Fruit fly (Drosophila melanogaster) whole organism, embryonic: ENCODE data around the gene MED15.

ENCODE experiments used
- Asciz ChIP-seq: fragments of 200-800 bp; sonication (Bioruptor generic); optimal IDR thresholded peaks from 2 replicates; lab custom pipeline; 2017; ENCODE audit warnings: missing biosample characterization, mild to moderate bottlenecking, missing genetic modification characterization, missing genetic modification reagents
- B-H2 ChIP-seq: fragments of 200-800 bp; sonication (Bioruptor generic); optimal IDR thresholded peaks from 2 replicates; lab custom pipeline; 2018; ENCODE audit warnings: missing biosample characterization, mild to moderate bottlenecking, missing genetic modification characterization
- CG10147 ChIP-seq: fragments of 200-800 bp; sonication (Bioruptor generic); optimal IDR thresholded peaks from 2 replicates; lab custom pipeline; 2019; ENCODE audit warnings: missing biosample characterization, mild to moderate bottlenecking, missing genetic modification characterization, moderate library complexity
- CG10274 ChIP-seq: fragments of 200-800 bp; sonication (Bioruptor generic); optimal IDR thresholded peaks from 3 replicates; lab custom pipeline; 2017; ENCODE audit warnings: missing biosample characterization, mild to moderate bottlenecking, missing genetic modification characterization
- CG10431 ChIP-seq: fragments of 200-800 bp; sonication (Bioruptor generic); optimal IDR thresholded peaks from 3 replicates; lab custom pipeline; 2018; ENCODE audit warnings: missing biosample characterization, mild to moderate bottlenecking, missing genetic modification characterization
- CG10654 ChIP-seq: fragments of 200-800 bp; sonication (Bioruptor generic); optimal IDR thresholded peaks from 2 replicates; lab custom pipeline; 2016; ENCODE audit warnings: missing biosample characterization, missing genetic modification characterization
- CG13624 ChIP-seq: fragments of 200-800 bp; sonication (Bioruptor generic); optimal IDR thresholded peaks from 2 replicates; lab custom pipeline; 2016; ENCODE audit warnings: missing biosample characterization, missing genetic modification characterization
- CG13775 ChIP-seq: fragments of 200-800 bp; sonication (Bioruptor generic); optimal IDR thresholded peaks from 3 replicates; lab custom pipeline; 2017; ENCODE audit warnings: missing biosample characterization, mild to moderate bottlenecking, missing genetic modification characterization
- CG14667 ChIP-seq: fragments of 200-800 bp; sonication (Bioruptor generic); IDR thresholded peaks from 2 replicates; pipeline ENCODE4 v1.3.6; 2022; ENCODE audit warnings: missing biosample characterization, missing genetic modification characterization
- CG1529 ChIP-seq: fragments of 200-800 bp; sonication (Bioruptor generic); optimal IDR thresholded peaks from 3 replicates; lab custom pipeline; 2018; ENCODE audit warnings: missing biosample characterization, missing genetic modification characterization
- CG15514 ChIP-seq: fragments of 200-800 bp; sonication (Bioruptor generic); optimal IDR thresholded peaks from 3 replicates; lab custom pipeline; 2017; ENCODE audit warnings: missing biosample characterization, missing genetic modification characterization, mild to moderate bottlenecking, moderate library complexity, missing genetic modification reagents
- CG16813 ChIP-seq: fragments of 200-800 bp; sonication (Bioruptor generic); IDR thresholded peaks from 3 replicates; pipeline ENCODE4 v1.3.6; 2022; ENCODE audit warnings: missing biosample characterization, missing genetic modification characterization; ENCODE audit not compliant: partially characterized antibody
- CG17359 ChIP-seq: fragments of 200-800 bp; sonication (Bioruptor generic); optimal IDR thresholded peaks from 3 replicates; lab custom pipeline; 2018; ENCODE audit warnings: missing biosample characterization, mild to moderate bottlenecking, missing genetic modification characterization, moderate library complexity
- CG18011 ChIP-seq: fragments of 200-800 bp; sonication (Bioruptor generic); optimal IDR thresholded peaks from 2 replicates; lab custom pipeline; 2017; ENCODE audit warnings: missing biosample characterization, missing genetic modification characterization, mild to moderate bottlenecking, moderate library complexity, missing genotype
- CG2116 ChIP-seq: fragments of 200-800 bp; sonication (Bioruptor generic); optimal IDR thresholded peaks from 3 replicates; lab custom pipeline; 2018; ENCODE audit warnings: missing biosample characterization, mild to moderate bottlenecking, missing genetic modification characterization
- CG2129 ChIP-seq: fragments of 200-800 bp; sonication (Bioruptor generic); IDR thresholded peaks from 2 replicates; pipeline ENCODE4 v1.3.6; 2022; ENCODE audit warnings: missing biosample characterization, missing genetic modification characterization; ENCODE audit not compliant: partially characterized antibody
- CG30403 ChIP-seq: fragments of 200-800 bp; sonication (Bioruptor generic); optimal IDR thresholded peaks from 3 replicates; lab custom pipeline; 2016; ENCODE audit warnings: missing biosample characterization, missing genetic modification characterization
- CG32532 ChIP-seq: fragments of 200-800 bp; sonication (Bioruptor generic); IDR thresholded peaks from 2 replicates; pipeline ENCODE4 v1.3.6; 2022; ENCODE audit warnings: missing biosample characterization, missing genetic modification characterization
- CG3995 ChIP-seq: fragments of 200-800 bp; sonication (Bioruptor generic); optimal IDR thresholded peaks from 3 replicates; lab custom pipeline; 2016; ENCODE audit warnings: missing biosample characterization, missing genetic modification characterization
- CG6254 ChIP-seq: fragments of 200-800 bp; sonication (Bioruptor generic); optimal IDR thresholded peaks from 3 replicates; lab custom pipeline; 2017; ENCODE audit warnings: mild to moderate bottlenecking, missing biosample characterization, missing genetic modification reagents, missing genetic modification characterization
- CG6791 ChIP-seq: fragments of 200-800 bp; sonication (Bioruptor generic); IDR thresholded peaks from 3 replicates; pipeline ENCODE4 v1.3.6; 2022; ENCODE audit warnings: missing biosample characterization, missing genetic modification characterization; ENCODE audit not compliant: partially characterized antibody
- CG7839 ChIP-seq: fragments of 200-800 bp; sonication (Bioruptor generic); optimal IDR thresholded peaks from 3 replicates; lab custom pipeline; 2018; ENCODE audit warnings: missing biosample characterization, mild to moderate bottlenecking, missing genetic modification characterization, moderate library complexity
- CG8478 ChIP-seq: fragments of >200 bp; optimal IDR thresholded peaks from 2 replicates; lab custom pipeline; 2018
- CG9797 ChIP-seq: fragments of 200-800 bp; sonication (Bioruptor generic); optimal IDR thresholded peaks from 3 replicates; lab custom pipeline; 2018; ENCODE audit warnings: missing biosample characterization, mild to moderate bottlenecking, missing genetic modification characterization
- CG9932 ChIP-seq: fragments of 200-800 bp; sonication (Bioruptor generic); IDR thresholded peaks from 2 replicates; pipeline ENCODE4 v1.3.6; 2022; ENCODE audit warnings: missing biosample characterization, missing genetic modification characterization
- D19B ChIP-seq: fragments of 200-800 bp; sonication (Bioruptor generic); optimal IDR thresholded peaks from 2 replicates; lab custom pipeline; 2017; ENCODE audit warnings: missing biosample characterization, mild to moderate bottlenecking, missing genetic modification characterization
- Dip3 ChIP-seq: fragments of 200-800 bp; sonication (Bioruptor generic); optimal IDR thresholded peaks from 3 replicates; lab custom pipeline; 2016; ENCODE audit warnings: missing biosample characterization, missing genetic modification characterization
- Fer1 ChIP-seq: fragments of 200-800 bp; sonication (Bioruptor generic); optimal IDR thresholded peaks from 2 replicates; lab custom pipeline; 2017; ENCODE audit warnings: missing biosample characterization, mild to moderate bottlenecking, missing genetic modification characterization
- Hey ChIP-seq: fragments of 200-800 bp; sonication (Bioruptor generic); optimal IDR thresholded peaks from 3 replicates; lab custom pipeline; 2018; ENCODE audit warnings: missing biosample characterization, mild to moderate bottlenecking, missing genetic modification characterization
- Hr78 ChIP-seq, 2 experiments: fragments of 200-800 bp in 1 of 2; fragments of >200 bp in 1 of 2; sonication (Bioruptor generic) in 1 of 2; optimal IDR thresholded peaks; 2 replicates each; lab custom pipeline; 2017 to 2019; ENCODE audit warnings: missing biosample characterization in 2 of 2, missing genetic modification characterization in 2 of 2, mild to moderate bottlenecking in 1 of 2, moderate library complexity in 1 of 2
- MBD-R2 ChIP-seq: fragments of 200-800 bp; sonication (Bioruptor generic); IDR thresholded peaks from 2 replicates; pipeline ENCODE4 v1.3.6; 2022; ENCODE audit warnings: missing biosample characterization, missing genetic modification characterization
- Med ChIP-seq: fragments of 200-800 bp; sonication (Bioruptor generic); peaks from one replicate; lab custom pipeline; 2016; ENCODE audit warnings: missing biosample characterization, missing genetic modification characterization, mild to moderate bottlenecking, inconsistent platforms, moderate library complexity
- Pdp1 ChIP-seq, 2 experiments: fragments of 200-800 bp; sonication (Bioruptor generic); optimal IDR thresholded peaks; 3 replicates each; lab custom pipeline; 2016; ENCODE audit warnings: missing biosample characterization in 2 of 2, missing genetic modification characterization in 2 of 2, mild to moderate bottlenecking in 1 of 2, moderate library complexity in 1 of 2
- Sry-δ ChIP-seq: fragments of 200-800 bp; sonication (Bioruptor generic); optimal IDR thresholded peaks from 2 replicates; lab custom pipeline; 2016; ENCODE audit warnings: missing biosample characterization, missing genetic modification characterization
- Usf ChIP-seq: fragments of 200-800 bp; sonication (Bioruptor generic); optimal IDR thresholded peaks from 2 replicates; lab custom pipeline; 2017; ENCODE audit warnings: missing genotype, missing biosample characterization, missing genetic modification characterization
- Xrp1 ChIP-seq: fragments of 200-800 bp; sonication (Bioruptor generic); IDR thresholded peaks from 2 replicates; pipeline ENCODE4 v1.3.6; 2022; ENCODE audit warnings: missing biosample characterization, missing genetic modification characterization
- bsh ChIP-seq, 2 experiments: fragments of 200-800 bp; sonication (Bioruptor generic); optimal IDR thresholded peaks; 2 replicates each; lab custom pipeline; 2017 to 2018; ENCODE audit warnings: mild to moderate bottlenecking in 2 of 2, missing biosample characterization in 2 of 2, missing genetic modification characterization in 2 of 2, moderate library complexity in 1 of 2
- cad ChIP-seq: fragments of >200 bp; optimal IDR thresholded peaks from 2 replicates; lab custom pipeline; 2017; ENCODE audit warnings: missing biosample characterization, missing genetic modification characterization
- ci ChIP-seq: fragments of 200-800 bp; sonication (Bioruptor generic); IDR thresholded peaks from 3 replicates; pipeline ENCODE4 v1.3.6; 2022; ENCODE audit warnings: missing biosample characterization, missing genetic modification characterization
- dm ChIP-seq: fragments of 200-800 bp; sonication (Bioruptor generic); optimal IDR thresholded peaks from 3 replicates; lab custom pipeline; 2016; ENCODE audit warnings: missing biosample characterization, missing genetic modification characterization
- ftz-f1 ChIP-seq: fragments of 200-800 bp; sonication (Bioruptor generic); optimal IDR thresholded peaks from 2 replicates; lab custom pipeline; 2016; ENCODE audit warnings: missing biosample characterization, missing genetic modification characterization
- gcm ChIP-seq: fragments of 200-800 bp; sonication (Bioruptor generic); optimal IDR thresholded peaks from 2 replicates; lab custom pipeline; 2019; ENCODE audit warnings: missing biosample characterization, mild to moderate bottlenecking, missing genetic modification characterization, moderate library complexity
- hth ChIP-seq: fragments of >200 bp; optimal IDR thresholded peaks from 2 replicates; lab custom pipeline; 2017; ENCODE audit warnings: inconsistent platforms
- ken ChIP-seq: fragments of 200-800 bp; sonication (Bioruptor generic); IDR thresholded peaks from 3 replicates; pipeline ENCODE4 v1.3.6; 2022; ENCODE audit warnings: missing biosample characterization, missing genetic modification characterization
- luna ChIP-seq: fragments of 200-800 bp; sonication (Bioruptor generic); optimal IDR thresholded peaks from 2 replicates; lab custom pipeline; 2016; ENCODE audit warnings: missing biosample characterization, missing genetic modification characterization
- pnt ChIP-seq: fragments of 200-800 bp; sonication (Bioruptor generic); optimal IDR thresholded peaks from 3 replicates; lab custom pipeline; 2016; ENCODE audit warnings: missing biosample characterization, missing genetic modification characterization
- psq ChIP-seq: fragments of 200-800 bp; sonication (Bioruptor generic); optimal IDR thresholded peaks from 2 replicates; lab custom pipeline; 2017; ENCODE audit warnings: missing biosample characterization, missing genetic modification characterization
- salm ChIP-seq: fragments of 200-800 bp; sonication (Bioruptor generic); optimal IDR thresholded peaks from 2 replicates; lab custom pipeline; 2018; ENCODE audit warnings: missing biosample characterization, mild to moderate bottlenecking, missing genetic modification characterization
- sens ChIP-seq: fragments of 200-800 bp; sonication (Bioruptor generic); peaks from one replicate; lab custom pipeline; 2016; ENCODE audit warnings: missing biosample characterization, missing genetic modification characterization
- shn ChIP-seq: fragments of 200-800 bp; sonication (Bioruptor generic); optimal IDR thresholded peaks from 3 replicates; lab custom pipeline; 2016; ENCODE audit warnings: missing biosample characterization, missing genetic modification characterization
- sim ChIP-seq: fragments of 200-800 bp; sonication (Bioruptor generic); IDR thresholded peaks from 2 replicates; pipeline ENCODE4 v1.3.6; 2022; ENCODE audit warnings: missing biosample characterization, missing genetic modification characterization
- tx ChIP-seq: fragments of 200-800 bp; sonication (Bioruptor generic); optimal IDR thresholded peaks from 2 replicates; lab custom pipeline; 2016; ENCODE audit warnings: missing biosample characterization, missing genetic modification characterization

MED15 gene

dm6 chr2L:488548-489100, 15.8 kb downstream of the MED15 start (continued):
- TF ChIP-seq CG2129 (GFP tag; lab: Robert Waterston, UW): no peak
- TF ChIP-seq ci (GFP tag; lab: Robert Waterston, UW): no peak
- TF ChIP-seq CG6791: no peak
- TF ChIP-seq luna (GFP tag; lab: Kevin White, UChicago): no peak
- TF ChIP-seq CG30403 (GFP tag; lab: Kevin White, UChicago): no peak
- no peak for TF ChIP-seq ken (GFP tag; lab: Robert Waterston, UW)
- no peak for TF ChIP-seq B-H2 (GFP tag; lab: Kevin White, UChicago)
- no peak for TF ChIP-seq cad (GFP tag; lab: Kevin White, UChicago)
- TF ChIP-seq CG17359 (tag; lab: Kevin White, UChicago): no peak
- TF ChIP-seq Fer1 (GFP tag; lab: Kevin White, UChicago): no peak
- no peak for TF ChIP-seq CG15514 (GFP tag; lab: Kevin White, UChicago)
- no peak for TF ChIP-seq CG9797 (GFP tag; lab: Kevin White, UChicago)
- TF ChIP-seq Med (GFP tag; lab: Kevin White, UChicago): peak; percentile 18
- no peak for TF ChIP-seq Asciz (GFP tag; lab: Kevin White, UChicago)
- no peak for TF ChIP-seq dm (GFP tag; lab: Kevin White, UChicago)
- no peak for TF ChIP-seq CG10274 (GFP tag; lab: Kevin White, UChicago)
- no peak for TF ChIP-seq CG10431 (GFP tag; lab: Kevin White, UChicago)
- no peak for TF ChIP-seq CG9932 (GFP tag; lab: Robert Waterston, UW)
- TF ChIP-seq Pdp1 (GFP tag; optimal IDR thresholded peaks at IDR 0.05; lab: Kevin White, UChicago): no peak
- TF ChIP-seq pnt (GFP tag; lab: Kevin White, UChicago): no peak
- TF ChIP-seq CG3995 (GFP tag; lab: Kevin White, UChicago): no peak
- no peak for TF ChIP-seq CG1529 (GFP tag; lab: Kevin White, UChicago)
- no peak for TF ChIP-seq CG14667 (GFP tag; lab: Robert Waterston, UW)
- TF ChIP-seq CG18011: no peak
- no peak for TF ChIP-seq CG13624
- no peak for TF ChIP-seq CG10654 (GFP tag; lab: Kevin White, UChicago)
- no peak for TF ChIP-seq CG16813
- peak; percentile 29 for TF ChIP-seq sens (GFP tag; lab: Kevin White, UChicago)
- TF ChIP-seq psq: no peak
- no peak for TF ChIP-seq CG8478 (lab: Kevin White, UChicago)
- TF ChIP-seq Hey (tag; lab: Kevin White, UChicago): no peak
- TF ChIP-seq tx (GFP tag; lab: Kevin White, UChicago): no peak
- no peak for TF ChIP-seq hth (lab: Kevin White, UChicago)
- no peak for TF ChIP-seq salm (tag; lab: Kevin White, UChicago)
- no peak for TF ChIP-seq Dip3 (GFP tag; lab: Kevin White, UChicago)
- TF ChIP-seq Xrp1: no peak
- no peak for TF ChIP-seq CG32532 (GFP tag; lab: Robert Waterston, UW)
- no peak for TF ChIP-seq CG2116
- TF ChIP-seq gcm: peak; percentile 42
- TF ChIP-seq D19B (GFP tag; lab: Kevin White, UChicago): no peak
- TF ChIP-seq CG6254: no peak
- TF ChIP-seq Hr78 (GFP tag; optimal IDR thresholded peaks at IDR 0.05; lab: Kevin White, UChicago): peak in 1 of 2 experiments; percentile 86
- TF ChIP-seq CG13775: peak; percentile 7
- TF ChIP-seq CG7839: no peak
- no peak for TF ChIP-seq CG10147 (GFP tag; lab: Kevin White, UChicago)
- no peak for TF ChIP-seq Usf (GFP tag; lab: Kevin White, UChicago)
- no peak for TF ChIP-seq sim (GFP tag; lab: Robert Waterston, UW)
- TF ChIP-seq Sry-δ (GFP tag; lab: Kevin White, UChicago): no peak
- peak; percentile 90 for TF ChIP-seq ftz-f1 (GFP tag; lab: Kevin White, UChicago)
- TF ChIP-seq MBD-R2 (GFP tag; lab: Robert Waterston, UW): no peak
- TF ChIP-seq bsh (GFP tag; optimal IDR thresholded peaks at IDR 0.05; lab: Kevin White, UChicago): no peak
- no peak for TF ChIP-seq shn
